Worm (Caenorhabditis elegans) whole organism, L3 larva: ENCODE results near the gene C35A11.2.

ENCODE experiments used
- R02D3.7 ChIP-seq: fragments of 150-350 bp; optimal IDR thresholded peaks from 2 replicates; lab custom pipeline; 2014; ENCODE audit warnings: missing biosample characterization, missing genetic modification characterization
- ZK546.5 ChIP-seq: sonication (generic microtip); optimal IDR thresholded peaks from 2 replicates; lab custom pipeline; 2017; ENCODE audit warnings: missing biosample characterization, missing genetic modification characterization
- aly-2 ChIP-seq: fragments of 150-350 bp; optimal IDR thresholded peaks from 2 replicates; lab custom pipeline; 2014; ENCODE audit warnings: missing biosample characterization, missing genetic modification characterization
- ama-1 ChIP-seq: fragments of 150-350 bp; optimal IDR thresholded peaks from 2 replicates; lab custom pipeline; 2018
- ceh-28 ChIP-seq: fragments of 150-350 bp; optimal IDR thresholded peaks from 2 replicates; lab custom pipeline; 2014; ENCODE audit warnings: missing biosample characterization, missing genetic modification reagents, missing genetic modification characterization
- ceh-82 ChIP-seq: fragments of 150-350 bp; optimal IDR thresholded peaks from 2 replicates; lab custom pipeline; 2014; ENCODE audit warnings: missing biosample characterization, missing genetic modification characterization
- daf-12 ChIP-seq: fragments of 150-350 bp; optimal IDR thresholded peaks from 2 replicates; lab custom pipeline; 2014; ENCODE audit warnings: missing biosample characterization, missing genetic modification reagents, missing genetic modification characterization
- egl-27 ChIP-seq: sonication (generic microtip); optimal IDR thresholded peaks from 4 replicates; lab custom pipeline; 2017; ENCODE audit warnings: missing biosample characterization, missing genetic modification reagents, missing genetic modification characterization
- elt-2 ChIP-seq: sonication (generic microtip); optimal IDR thresholded peaks from 2 replicates; lab custom pipeline; 2016; ENCODE audit warnings: missing genetic modification reagents, mild to moderate bottlenecking, missing genetic modification characterization, missing compliant biosample characterization
- elt-3 ChIP-seq, 3 experiments: fragments of 150-350 bp in 1 of 3; sonication (generic microtip) in 2 of 3; optimal IDR thresholded peaks; 2 replicates in 2 of 3; 4 replicates in 1 of 3; lab custom pipeline; 2014 to 2017; ENCODE audit warnings: missing biosample characterization in 3 of 3, missing genetic modification characterization in 3 of 3
- eor-1 ChIP-seq, 2 experiments: fragments of 150-350 bp; optimal IDR thresholded peaks; 2 replicates each; lab custom pipeline; 2014 to 2018; ENCODE audit warnings: missing biosample characterization in 2 of 2, missing genetic modification characterization in 2 of 2
- fkh-2 ChIP-seq: fragments of 150-350 bp; optimal IDR thresholded peaks from 2 replicates; lab custom pipeline; 2014; ENCODE audit warnings: missing biosample characterization, missing genetic modification reagents, missing genetic modification characterization
- fos-1 ChIP-seq: fragments of 150-350 bp; optimal IDR thresholded peaks from 2 replicates; lab custom pipeline; 2014; ENCODE audit warnings: missing biosample characterization, missing genetic modification characterization
- jun-1 ChIP-seq: fragments of 150-350 bp; optimal IDR thresholded peaks from 2 replicates; lab custom pipeline; 2014; ENCODE audit warnings: missing biosample characterization, missing genetic modification reagents, missing genetic modification characterization
- lin-15B ChIP-seq: fragments of 150-350 bp; optimal IDR thresholded peaks from 2 replicates; lab custom pipeline; 2014; ENCODE audit warnings: missing biosample characterization, missing genetic modification characterization
- lin-39 ChIP-seq: fragments of 150-350 bp; optimal IDR thresholded peaks from 2 replicates; lab custom pipeline; 2018; ENCODE audit warnings: missing biosample characterization, missing genetic modification reagents, missing genetic modification characterization
- lsy-12 ChIP-seq: sonication (generic microtip); optimal IDR thresholded peaks from 2 replicates; lab custom pipeline; 2016; ENCODE audit warnings: mild to moderate bottlenecking, missing genetic modification characterization, missing compliant biosample characterization
- mdl-1 ChIP-seq: fragments of 150-350 bp; optimal IDR thresholded peaks from 2 replicates; lab custom pipeline; 2014; ENCODE audit warnings: missing biosample characterization, missing genetic modification characterization
- mml-1 ChIP-seq: fragments of 150-350 bp; sonication (generic microtip); optimal IDR thresholded peaks from 3 replicates; lab custom pipeline; 2014; ENCODE audit warnings: missing biosample characterization, missing genetic modification characterization
- nfya-1 ChIP-seq: sonication (generic microtip); optimal IDR thresholded peaks from 2 replicates; lab custom pipeline; 2017; ENCODE audit warnings: missing genetic modification characterization, mild to moderate bottlenecking, missing compliant biosample characterization, antibody characterized with exemption, moderate library complexity; ENCODE audit not compliant: insufficient read depth
- nhr-23 ChIP-seq: fragments of 150-350 bp; optimal IDR thresholded peaks from 2 replicates; lab custom pipeline; 2014; ENCODE audit warnings: missing biosample characterization, missing genetic modification reagents, missing genetic modification characterization
- nhr-25 ChIP-seq: sonication (generic microtip); optimal IDR thresholded peaks from 2 replicates; lab custom pipeline; 2017; ENCODE audit warnings: missing biosample characterization, missing genetic modification characterization
- nhr-28 ChIP-seq: fragments of 150-350 bp; optimal IDR thresholded peaks from 2 replicates; lab custom pipeline; 2014; ENCODE audit warnings: missing biosample characterization, missing genetic modification characterization
- nhr-43 ChIP-seq: sonication (generic microtip); optimal IDR thresholded peaks from 2 replicates; lab custom pipeline; 2016; ENCODE audit warnings: mild to moderate bottlenecking, missing genetic modification characterization, missing compliant biosample characterization; ENCODE audit not compliant: poor library complexity, severe bottlenecking
- nhr-67 ChIP-seq: fragments of 150-350 bp; optimal IDR thresholded peaks from 2 replicates; lab custom pipeline; 2014; ENCODE audit warnings: missing biosample characterization, missing genetic modification characterization
- nhr-76 ChIP-seq: fragments of 150-350 bp; sonication (generic microtip); optimal IDR thresholded peaks from 5 replicates; lab custom pipeline; 2014; ENCODE audit warnings: missing biosample characterization, missing genetic modification characterization
- nhr-77 ChIP-seq: fragments of 150-350 bp; optimal IDR thresholded peaks from 2 replicates; lab custom pipeline; 2014; ENCODE audit warnings: missing biosample characterization, missing genetic modification characterization
- pha-4 ChIP-seq: fragments of 150-350 bp; optimal IDR thresholded peaks from 2 replicates; lab custom pipeline; 2014; ENCODE audit warnings: missing biosample characterization, missing genetic modification reagents, missing genetic modification characterization
- pqm-1 ChIP-seq: fragments of 150-350 bp; optimal IDR thresholded peaks from 2 replicates; lab custom pipeline; 2017; ENCODE audit warnings: missing biosample characterization, missing genetic modification characterization, inconsistent platforms
- skn-1 ChIP-seq: fragments of 150-350 bp; optimal IDR thresholded peaks from 2 replicates; lab custom pipeline; 2014; ENCODE audit warnings: missing biosample characterization, missing genetic modification characterization
- snpc-4 ChIP-seq: fragments of 150-350 bp; optimal IDR thresholded peaks from 2 replicates; lab custom pipeline; 2014; ENCODE audit warnings: missing biosample characterization, missing genetic modification characterization
- tbx-2 ChIP-seq: sonication (generic microtip); optimal IDR thresholded peaks from 2 replicates; lab custom pipeline; 2016; ENCODE audit warnings: mild to moderate bottlenecking, missing genetic modification characterization, missing compliant biosample characterization
- unc-39 ChIP-seq: sonication (generic microtip); optimal IDR thresholded peaks from 4 replicates; lab custom pipeline; 2017; ENCODE audit warnings: missing biosample characterization, missing genetic modification characterization
- unc-62 ChIP-seq: fragments of 150-350 bp; sonication (generic microtip); optimal IDR thresholded peaks from 4 replicates; lab custom pipeline; 2014; ENCODE audit warnings: missing biosample characterization, missing genetic modification reagents, missing genetic modification characterization
- zag-1 ChIP-seq: fragments of 150-350 bp; optimal IDR thresholded peaks from 2 replicates; lab custom pipeline; 2014; ENCODE audit warnings: missing biosample characterization, missing genetic modification characterization
- ztf-4 ChIP-seq: fragments of 150-350 bp; optimal IDR thresholded peaks from 2 replicates; lab custom pipeline; 2014; ENCODE audit warnings: missing biosample characterization, missing genetic modification characterization

Gene C35A11.2

ce11 chrV:5358772-5359171 is 27.3 kb upstream of the C35A11.2 start, which contains the start of gene nhr-216:
Gene nhr-216, minus strand, starts transcription at chrV:5358872.
- TF ChIP-seq lsy-12 (tag; lab: Kevin White, UChicago) (no peak), tbx-2 (tag; lab: Kevin White, UChicago) (no peak), nhr-67 (tag; lab: Kevin White, UChicago) (no peak), unc-39 (tag; lab: Kevin White, UChicago) (no peak), ztf-4 (no peak), skn-1 (no peak), egl-27 (tag; lab: Kevin White, UChicago) (no peak), pqm-1 (no peak), nhr-77 (tag; lab: Kevin White, UChicago) (no peak), snpc-4 (tag; lab: Kevin White, UChicago) (no peak), daf-12 (tag; lab: Kevin White, UChicago) (no peak), ceh-82 (tag; lab: Kevin White, UChicago) (no peak), ama-1 (lab: Kevin White, UChicago) (no peak), R02D3.7 (tag; lab: Kevin White, UChicago) (no peak), elt-2 (tag; lab: Kevin White, UChicago) (no peak), lin-39 (tag; lab: Kevin White, UChicago) (no peak), unc-62 (no peak), fkh-2 (tag; lab: Kevin White, UChicago) (no peak), mdl-1 (tag; lab: Kevin White, UChicago) (no peak)

ce11 chrV:5362220-5362619 is 23.9 kb upstream of the C35A11.2 start:
- no peak for TF ChIP-seq pha-4 (tag; lab: Kevin White, UChicago)
- no peak for TF ChIP-seq nhr-67 (tag; lab: Kevin White, UChicago)
- no peak for TF ChIP-seq lin-15B (tag; lab: Kevin White, UChicago)
- no peak for TF ChIP-seq mml-1 (tag; lab: Kevin White, UChicago)
- no peak for TF ChIP-seq ceh-28
- TF ChIP-seq ama-1 (lab: Kevin White, UChicago): no peak
- no peak for TF ChIP-seq nhr-23 (tag; lab: Kevin White, UChicago)
- TF ChIP-seq skn-1: no peak
- TF ChIP-seq nfya-1 (tag; lab: Kevin White, UChicago): no peak
- TF ChIP-seq ZK546.5 (tag; lab: Kevin White, UChicago): no peak
- TF ChIP-seq nhr-28 (tag; lab: Kevin White, UChicago): no peak

- TF ChIP-seq mdl-1 (tag; lab: Kevin White, UChicago) (no peak), nfya-1 (tag; lab: Kevin White, UChicago) (no peak), elt-3 (tag; optimal IDR thresholded peaks at IDR 0.05; lab: Kevin White, UChicago) (no peak), nhr-28 (tag; lab: Kevin White, UChicago) (no peak), ama-1 (lab: Kevin White, UChicago) (no peak), nhr-76 (tag; lab: Kevin White, UChicago) (no peak)
Measured at ce11 chrV:5364863-5365262, 21.2 kb upstream of the C35A11.2 start, which contains the start of gene T09D3.8. Gene T09D3.8, plus strand, starts transcription at chrV:5365163.

- TF ChIP-seq elt-3 (tag; optimal IDR thresholded peaks at IDR 0.05; lab: Kevin White, UChicago) (no peak), nhr-76 (tag; lab: Kevin White, UChicago) (no peak), jun-1 (no peak), pqm-1 (no peak), zag-1 (tag; lab: Kevin White, UChicago) (no peak), mml-1 (tag; lab: Kevin White, UChicago) (no peak), nhr-43 (no peak), nhr-28 (tag; lab: Kevin White, UChicago) (no peak), lin-39 (tag; lab: Kevin White, UChicago) (no peak), ZK546.5 (tag; lab: Kevin White, UChicago) (no peak), nhr-25 (tag; lab: Kevin White, UChicago) (no peak), ceh-28 (no peak), aly-2 (tag; lab: Kevin White, UChicago) (no peak), eor-1 (tag; optimal IDR thresholded peaks at IDR 0.05; lab: Kevin White, UChicago) (no peak), nhr-23 (tag; lab: Kevin White, UChicago) (no peak), ama-1 (lab: Kevin White, UChicago) (no peak), snpc-4 (tag; lab: Kevin White, UChicago) (no peak), lsy-12 (tag; lab: Kevin White, UChicago) (no peak), fos-1 (tag; lab: Kevin White, UChicago) (no peak)
Measured at ce11 chrV:5368792-5369191, 17.3 kb upstream of the C35A11.2 start, which contains the start of gene T09D3.9. Gene T09D3.9, minus strand, starts transcription at chrV:5368892.
